Fruit fly (Drosophila melanogaster): ENCODE data around the gene CG11583.

The CG11583 gene

dm6 chr3L:4302088-4302487 is 19.5 kb upstream of the CG11583 start (continued):
- TF ChIP-seq lola (GFP tag; optimal IDR thresholded peaks at IDR 0.05) = peak in 1 of 3 experiments; percentile 8
- TF ChIP-seq CG3281 (GFP tag; optimal IDR thresholded peaks at IDR 0.05) = no peak
- TF ChIP-seq CG2678 (tag; optimal IDR thresholded peaks at IDR 0.05) = peak; percentile 3

DNA sequence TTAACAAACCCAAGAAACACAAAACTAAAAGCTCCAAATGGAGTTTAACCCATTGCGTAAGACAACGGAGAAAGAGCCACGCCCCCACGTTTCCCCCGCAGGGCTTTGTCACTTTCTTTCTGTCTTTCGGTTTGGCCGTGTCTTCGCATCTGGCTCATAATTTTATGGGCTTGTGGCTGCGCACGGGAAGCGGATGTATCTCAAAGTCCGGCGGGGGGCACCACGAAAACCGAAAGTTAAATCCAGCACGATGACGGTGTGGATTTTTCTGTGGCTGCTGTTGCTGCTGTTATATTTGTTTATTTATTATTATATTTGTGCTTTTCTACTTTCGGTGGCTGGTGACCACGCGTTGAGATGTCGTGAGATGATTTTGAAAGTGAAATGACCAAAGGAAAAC is 14.1 kb upstream of the CG11583 start:
- TF ChIP-seq oc (tag; optimal IDR thresholded peaks at IDR 0.05) = peak; percentile 69
- TF ChIP-seq salm (tag; optimal IDR thresholded peaks at IDR 0.05) = no peak
- peak; percentile 99 for TF ChIP-seq Blimp-1 (GFP tag; optimal IDR thresholded peaks at IDR 0.05)
- no peak for TF ChIP-seq klu (GFP tag; IDR thresholded peaks at IDR 0.05)
- no peak for TF ChIP-seq NfI (GFP tag; optimal IDR thresholded peaks at IDR 0.05)
- 0 out of 3 replicates have a peak, but pooled peaks have one; percentile 32 for TF ChIP-seq sr (GFP tag; IDR thresholded peaks at IDR 0.05)
- peak; percentile 58 for TF ChIP-seq kni (GFP tag; optimal IDR thresholded peaks at IDR 0.05)
- no peak for TF ChIP-seq onecut (GFP tag; IDR thresholded peaks at IDR 0.05)
- TF ChIP-seq vvl (GFP tag; IDR thresholded peaks at IDR 0.05) = no peak
- TF ChIP-seq Pdp1 (GFP tag; optimal IDR thresholded peaks at IDR 0.05) = peak in 1 of 2 experiments; percentile 39
- TF ChIP-seq pros (GFP tag; optimal IDR thresholded peaks at IDR 0.05) = peak; percentile 42
- TF ChIP-seq CG6175 (GFP tag; IDR thresholded peaks at IDR 0.05) = no peak

DNA sequence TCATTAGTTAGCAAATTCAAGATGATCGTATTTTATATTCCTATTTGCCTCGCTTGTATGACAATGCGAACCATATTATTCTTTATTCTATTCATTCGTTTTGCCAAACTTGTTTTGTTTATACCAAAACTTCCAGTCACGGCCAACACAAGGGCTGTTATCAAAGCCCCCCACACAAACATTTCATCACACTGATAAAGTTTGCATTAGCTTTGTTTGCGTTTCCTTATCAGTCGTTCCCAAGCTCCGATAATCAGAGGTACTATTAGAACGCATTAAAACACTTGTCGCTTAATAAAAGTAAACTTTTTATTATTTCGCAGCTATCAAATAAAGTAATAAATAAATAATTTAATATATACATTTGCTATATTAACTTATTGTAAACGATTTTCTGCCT is 11.1 kb upstream of the CG11583 start:
- no peak for TF ChIP-seq jumu (GFP tag; optimal IDR thresholded peaks at IDR 0.05)
- no peak for TF ChIP-seq Deaf1 (tag; optimal IDR thresholded peaks at IDR 0.05)
- no peak for TF ChIP-seq CG4424 (GFP tag; optimal IDR thresholded peaks at IDR 0.05)
- TF ChIP-seq Atf6 (GFP tag; IDR thresholded peaks at IDR 0.05) = no peak
- no peak for TF ChIP-seq Poxn (GFP tag; IDR thresholded peaks at IDR 0.05)
- TF ChIP-seq yki (optimal IDR thresholded peaks at IDR 0.05) = no peak
- peak; percentile 18 for TF ChIP-seq salm (tag; optimal IDR thresholded peaks at IDR 0.05)
- TF ChIP-seq CG13424 (tag; optimal IDR thresholded peaks at IDR 0.05) = no peak
- TF ChIP-seq Dek (tag; optimal IDR thresholded peaks at IDR 0.05) = peak; percentile 1
- no peak for TF ChIP-seq Xbp1 (GFP tag; optimal IDR thresholded peaks at IDR 0.05)
- no peak for TF ChIP-seq Ada2b (GFP tag; IDR thresholded peaks at IDR 0.05)
- peak; percentile 24 for TF ChIP-seq CG34376 (GFP tag; optimal IDR thresholded peaks at IDR 0.05)
- no peak for TF ChIP-seq C15 (GFP tag; IDR thresholded peaks at IDR 0.05)
- TF ChIP-seq lola (GFP tag; optimal IDR thresholded peaks at IDR 0.05) = no peak
- no peak for TF ChIP-seq CG15073 (GFP tag; optimal IDR thresholded peaks at IDR 0.05)
- TF ChIP-seq CG11504 (tag; optimal IDR thresholded peaks at IDR 0.05) = no peak
- TF ChIP-seq CG9876 (GFP tag; optimal IDR thresholded peaks at IDR 0.05) = no peak
- no peak for TF ChIP-seq sisA (GFP tag; IDR thresholded peaks at IDR 0.05)
- peak; percentile 95 for TF ChIP-seq sug (tag; optimal IDR thresholded peaks at IDR 0.05)
- no peak for TF ChIP-seq wor (GFP tag; IDR thresholded peaks at IDR 0.05)
- peak; percentile 5 for TF ChIP-seq mirr (GFP tag; optimal IDR thresholded peaks at IDR 0.05)
- TF ChIP-seq CG10431 (GFP tag; optimal IDR thresholded peaks at IDR 0.05) = no peak
- 0 out of 4 replicates have a peak, but pooled peaks have one; percentile 43 for TF ChIP-seq chinmo (GFP tag; IDR thresholded peaks at IDR 0.05; ENCODE audit: partially characterized antibody)
- TF ChIP-seq corto (GFP tag; optimal IDR thresholded peaks at IDR 0.05) = no peak
- no peak for TF ChIP-seq slou (GFP tag; optimal IDR thresholded peaks at IDR 0.05)
- no peak for TF ChIP-seq CG6683 (GFP tag; optimal IDR thresholded peaks at IDR 0.05)
- peak; percentile 35 for TF ChIP-seq grn (GFP tag; optimal IDR thresholded peaks at IDR 0.05)
- TF ChIP-seq CG9609 (GFP tag; optimal IDR thresholded peaks at IDR 0.05) = no peak
- TF ChIP-seq sim (GFP tag; IDR thresholded peaks at IDR 0.05) = no peak
- TF ChIP-seq CG15696 (tag; optimal IDR thresholded peaks at IDR 0.05) = no peak
- TF ChIP-seq CG12744 (GFP tag; optimal IDR thresholded peaks at IDR 0.05) = no peak
- no peak for TF ChIP-seq CG17186 (GFP tag; optimal IDR thresholded peaks at IDR 0.05)
- no peak for TF ChIP-seq CG17568 (GFP tag; optimal IDR thresholded peaks at IDR 0.05)
- no peak for TF ChIP-seq CG31441 (GFP tag; IDR thresholded peaks at IDR 0.05)
- peak in 1 of 2 experiments; percentile 22 for TF ChIP-seq Pdp1 (GFP tag; optimal IDR thresholded peaks at IDR 0.05)
- TF ChIP-seq Bgb (GFP tag; IDR thresholded peaks at IDR 0.05; ENCODE audit: partially characterized antibody) = no peak
